Fruit fly (Drosophila melanogaster) whole organism, embryonic: ENCODE results near the gene Snx27.
A peak's percentile ranks its signal among the peaks of the same experiment; 100 is the strongest.

Experiments used
- Atf6 ChIP-seq: fragments of 200-800 bp; sonication (Bioruptor generic); IDR thresholded peaks from 2 replicates; pipeline ENCODE4 v1.3.6; 2022; ENCODE audit warnings: missing biosample characterization, missing genetic modification characterization
- B-H1 ChIP-seq: fragments of 200-800 bp; sonication (Bioruptor generic); IDR thresholded peaks from 3 replicates; pipeline ENCODE4 v1.3.6; 2022; ENCODE audit warnings: missing biosample characterization, missing genetic modification characterization
- B-H2 ChIP-seq: fragments of 200-800 bp; sonication (Bioruptor generic); optimal IDR thresholded peaks from 2 replicates; lab custom pipeline; 2018; ENCODE audit warnings: missing biosample characterization, mild to moderate bottlenecking, missing genetic modification characterization
- CG12769 ChIP-seq: fragments of 200-800 bp; sonication (Bioruptor generic); optimal IDR thresholded peaks from 2 replicates; lab custom pipeline; 2019; ENCODE audit warnings: missing biosample characterization, mild to moderate bottlenecking, missing genetic modification characterization, moderate library complexity
- CG13775 ChIP-seq: fragments of 200-800 bp; sonication (Bioruptor generic); optimal IDR thresholded peaks from 3 replicates; lab custom pipeline; 2017; ENCODE audit warnings: missing biosample characterization, mild to moderate bottlenecking, missing genetic modification characterization
- CG14014 ChIP-seq: fragments of 200-800 bp; sonication (Bioruptor generic); IDR thresholded peaks from 2 replicates; pipeline ENCODE4 v1.3.6; 2022; ENCODE audit warnings: missing biosample characterization, missing genetic modification characterization
- CG15514 ChIP-seq: fragments of 200-800 bp; sonication (Bioruptor generic); optimal IDR thresholded peaks from 3 replicates; lab custom pipeline; 2017; ENCODE audit warnings: missing biosample characterization, missing genetic modification characterization, mild to moderate bottlenecking, moderate library complexity, missing genetic modification reagents
- CG17359 ChIP-seq: fragments of 200-800 bp; sonication (Bioruptor generic); optimal IDR thresholded peaks from 3 replicates; lab custom pipeline; 2018; ENCODE audit warnings: missing biosample characterization, mild to moderate bottlenecking, missing genetic modification characterization, moderate library complexity
- CG17612 ChIP-seq: fragments of 200-800 bp; sonication (Bioruptor generic); IDR thresholded peaks from 2 replicates; pipeline ENCODE4 v1.3.6; 2022; ENCODE audit warnings: missing biosample characterization, missing genetic modification characterization
- CG2678 ChIP-seq: fragments of 200-800 bp; sonication (Bioruptor generic); optimal IDR thresholded peaks from 3 replicates; lab custom pipeline; 2019; ENCODE audit warnings: missing biosample characterization, mild to moderate bottlenecking, missing genetic modification characterization, moderate library complexity
- CG2875 ChIP-seq: fragments of 200-800 bp; sonication (Bioruptor generic); optimal IDR thresholded peaks from 2 replicates; lab custom pipeline; 2017; ENCODE audit warnings: missing biosample characterization, mild to moderate bottlenecking, missing genetic modification characterization, missing genetic modification reagents
- CG30020 ChIP-seq: fragments of 200-800 bp; optimal IDR thresholded peaks from 2 replicates; lab custom pipeline; 2019; ENCODE audit warnings: missing biosample characterization, mild to moderate bottlenecking, missing genetic modification characterization, moderate library complexity
- CG3163 ChIP-seq: fragments of 200-800 bp; sonication (Bioruptor generic); optimal IDR thresholded peaks from 3 replicates; lab custom pipeline; 2016; ENCODE audit warnings: missing biosample characterization, missing genetic modification characterization
- CG3726 ChIP-seq: fragments of 200-800 bp; sonication (Bioruptor generic); IDR thresholded peaks from 3 replicates; pipeline ENCODE4, ENCODE4 v1.3.6; 2022; ENCODE audit warnings: missing biosample characterization, missing genetic modification characterization
- CG4820 ChIP-seq: fragments of 200-800 bp; sonication (Bioruptor generic); optimal IDR thresholded peaks from 3 replicates; lab custom pipeline; 2016; ENCODE audit warnings: missing biosample characterization, missing genetic modification characterization
- CG6689 ChIP-seq: fragments of 200-800 bp; sonication (Bioruptor generic); IDR thresholded peaks from 2 replicates; pipeline ENCODE4 v1.3.6; 2022; ENCODE audit warnings: missing biosample characterization, missing genetic modification characterization
- CG6791 ChIP-seq: fragments of 200-800 bp; sonication (Bioruptor generic); IDR thresholded peaks from 3 replicates; pipeline ENCODE4 v1.3.6; 2022; ENCODE audit warnings: missing biosample characterization, missing genetic modification characterization; ENCODE audit not compliant: partially characterized antibody
- CG8089 ChIP-seq: fragments of 200-800 bp; sonication (Bioruptor generic); optimal IDR thresholded peaks from 3 replicates; lab custom pipeline; 2016; ENCODE audit warnings: missing biosample characterization, missing genetic modification characterization
- Chrac-16 ChIP-seq: fragments of 200-800 bp; sonication (Bioruptor generic); optimal IDR thresholded peaks from 3 replicates; lab custom pipeline; 2016; ENCODE audit warnings: missing biosample characterization, missing genetic modification characterization
- CkIIα-i1 ChIP-seq: fragments of 200-800 bp; sonication (Bioruptor generic); IDR thresholded peaks from 2 replicates; pipeline ENCODE4 v1.3.6; 2022; ENCODE audit warnings: missing biosample characterization, missing genetic modification characterization
- D19A ChIP-seq: fragments of 200-800 bp; optimal IDR thresholded peaks from 3 replicates; lab custom pipeline; 2019; ENCODE audit warnings: missing biosample characterization, mild to moderate bottlenecking, missing genetic modification characterization, moderate library complexity
- D19B ChIP-seq: fragments of 200-800 bp; sonication (Bioruptor generic); optimal IDR thresholded peaks from 2 replicates; lab custom pipeline; 2017; ENCODE audit warnings: missing biosample characterization, mild to moderate bottlenecking, missing genetic modification characterization
- E2f2 ChIP-seq: fragments of 200-800 bp; sonication (Bioruptor generic); IDR thresholded peaks from 2 replicates; pipeline ENCODE4 v1.3.6; 2022; ENCODE audit warnings: missing biosample characterization, missing genetic modification characterization
- Fer3 ChIP-seq: fragments of 200-800 bp; sonication (Bioruptor generic); optimal IDR thresholded peaks from 2 replicates; lab custom pipeline; 2018; ENCODE audit warnings: missing biosample characterization, mild to moderate bottlenecking, missing genetic modification characterization, moderate library complexity
- GATAe ChIP-seq: fragments of 200-800 bp; sonication (Bioruptor generic); conservative IDR thresholded peaks from 2 replicates; pipeline ENCODE4 v1.3.6; 2022; ENCODE audit warnings: missing biosample characterization, missing genetic modification characterization
- HmgD ChIP-seq: fragments of 200-800 bp; sonication (Bioruptor generic); optimal IDR thresholded peaks from 3 replicates; lab custom pipeline; 2016; ENCODE audit warnings: missing biosample characterization, missing genetic modification characterization
- Meics ChIP-seq: fragments of 200-800 bp; sonication (Bioruptor generic); optimal IDR thresholded peaks from 2 replicates; lab custom pipeline; 2017; ENCODE audit warnings: missing biosample characterization, mild to moderate bottlenecking, missing genetic modification characterization
- Mrtf ChIP-seq: fragments of 200-800 bp; sonication (Bioruptor generic); IDR thresholded peaks from 3 replicates; pipeline ENCODE4 v1.3.6; 2022; ENCODE audit warnings: missing biosample characterization, missing genetic modification characterization
- NfI ChIP-seq: fragments of 200-800 bp; sonication (Bioruptor generic); optimal IDR thresholded peaks from 3 replicates; lab custom pipeline; 2018; ENCODE audit warnings: missing biosample characterization, mild to moderate bottlenecking, missing genetic modification characterization, moderate library complexity
- Oaz ChIP-seq: fragments of 200-800 bp; sonication (Bioruptor generic); IDR thresholded peaks from 2 replicates; pipeline ENCODE4 v1.3.6; 2022; ENCODE audit warnings: missing biosample characterization, missing genetic modification characterization
- Opbp ChIP-seq: fragments of 200-800 bp; sonication (Bioruptor generic); IDR thresholded peaks from 3 replicates; pipeline ENCODE4 v1.3.6; 2022; ENCODE audit warnings: missing biosample characterization, missing genetic modification characterization; ENCODE audit not compliant: partially characterized antibody
- Rx ChIP-seq: fragments of 200-800 bp; sonication (Bioruptor generic); IDR thresholded peaks from 2 replicates; pipeline ENCODE4 v1.3.6; 2022; ENCODE audit warnings: missing biosample characterization, missing genetic modification characterization
- TFAM ChIP-seq: fragments of 200-800 bp; sonication (Bioruptor generic); optimal IDR thresholded peaks from 2 replicates; lab custom pipeline; 2017; ENCODE audit warnings: missing biosample characterization, missing genetic modification characterization, inconsistent platforms
- aop ChIP-seq: fragments of 200-800 bp; sonication (Bioruptor generic); IDR thresholded peaks from 2 replicates; pipeline ENCODE4 v1.3.6; 2022; ENCODE audit warnings: missing biosample characterization, missing genetic modification characterization
- dysf ChIP-seq: fragments of 200-800 bp; sonication (Bioruptor generic); IDR thresholded peaks from 3 replicates; pipeline ENCODE4 v1.3.6; 2022; ENCODE audit warnings: missing biosample characterization, missing genetic modification characterization
- esg ChIP-seq: fragments of 200-800 bp; sonication (Bioruptor generic); conservative IDR thresholded peaks from 2 replicates; pipeline ENCODE4 v1.3.6; 2022; ENCODE audit warnings: missing biosample characterization, missing genetic modification characterization
- exex ChIP-seq: fragments of 200-800 bp; sonication (Bioruptor generic); optimal IDR thresholded peaks from 4 replicates; lab custom pipeline; 2018; ENCODE audit warnings: missing biosample characterization, mild to moderate bottlenecking, missing genetic modification characterization, moderate library complexity
- gem ChIP-seq: fragments of 200-800 bp; sonication (Bioruptor generic); optimal IDR thresholded peaks from 2 replicates; lab custom pipeline; 2019; ENCODE audit warnings: missing biosample characterization, mild to moderate bottlenecking, missing genetic modification characterization, moderate library complexity
- gsb ChIP-seq: fragments of 200-800 bp; sonication (Bioruptor generic); IDR thresholded peaks from 2 replicates; pipeline ENCODE4 v1.3.6; 2022; ENCODE audit warnings: missing biosample characterization, missing genetic modification characterization
- hb ChIP-seq: fragments of 200-800 bp; sonication (Bioruptor generic); IDR thresholded peaks from 3 replicates; pipeline ENCODE4 v1.3.6; 2022; ENCODE audit warnings: missing biosample characterization, missing genetic modification characterization; ENCODE audit not compliant: partially characterized antibody
- hbn ChIP-seq: fragments of 200-800 bp; sonication (Bioruptor generic); IDR thresholded peaks from 2 replicates; pipeline ENCODE4 v1.3.6; 2022; ENCODE audit warnings: missing biosample characterization, missing genetic modification characterization; ENCODE audit not compliant: partially characterized antibody
- jumu ChIP-seq: fragments of 200-800 bp; sonication (Bioruptor generic); optimal IDR thresholded peaks from 3 replicates; lab custom pipeline; 2016; ENCODE audit warnings: missing biosample characterization, missing genetic modification characterization
- pfk ChIP-seq: fragments of 200-800 bp; sonication (Bioruptor generic); optimal IDR thresholded peaks from 2 replicates; lab custom pipeline; 2018; ENCODE audit warnings: missing biosample characterization, mild to moderate bottlenecking, missing genetic modification characterization, moderate library complexity
- stwl ChIP-seq: fragments of 200-800 bp; sonication (Bioruptor generic); optimal IDR thresholded peaks from 3 replicates; lab custom pipeline; 2018; ENCODE audit warnings: missing biosample characterization, mild to moderate bottlenecking, missing genetic modification characterization, moderate library complexity
- tin ChIP-seq: fragments of 200-800 bp; sonication (Bioruptor generic); optimal IDR thresholded peaks from 3 replicates; lab custom pipeline; 2016; ENCODE audit warnings: missing biosample characterization, missing genetic modification characterization
- tll ChIP-seq, 2 experiments: fragments of 200-800 bp in 1 of 2; fragments of >200 bp in 1 of 2; sonication (Bioruptor generic) in 1 of 2; optimal IDR thresholded peaks; 2 replicates each; lab custom pipeline; 2017 to 2019; ENCODE audit warnings: missing biosample characterization in 2 of 2, missing genetic modification characterization in 2 of 2, mild to moderate bottlenecking in 1 of 2, moderate library complexity in 1 of 2
- vnd ChIP-seq: fragments of 200-800 bp; sonication (Bioruptor generic); IDR thresholded peaks from 3 replicates; pipeline ENCODE4 v1.3.6; 2022; ENCODE audit warnings: missing biosample characterization, missing genetic modification characterization; ENCODE audit not compliant: partially characterized antibody

Gene Snx27

DNA sequence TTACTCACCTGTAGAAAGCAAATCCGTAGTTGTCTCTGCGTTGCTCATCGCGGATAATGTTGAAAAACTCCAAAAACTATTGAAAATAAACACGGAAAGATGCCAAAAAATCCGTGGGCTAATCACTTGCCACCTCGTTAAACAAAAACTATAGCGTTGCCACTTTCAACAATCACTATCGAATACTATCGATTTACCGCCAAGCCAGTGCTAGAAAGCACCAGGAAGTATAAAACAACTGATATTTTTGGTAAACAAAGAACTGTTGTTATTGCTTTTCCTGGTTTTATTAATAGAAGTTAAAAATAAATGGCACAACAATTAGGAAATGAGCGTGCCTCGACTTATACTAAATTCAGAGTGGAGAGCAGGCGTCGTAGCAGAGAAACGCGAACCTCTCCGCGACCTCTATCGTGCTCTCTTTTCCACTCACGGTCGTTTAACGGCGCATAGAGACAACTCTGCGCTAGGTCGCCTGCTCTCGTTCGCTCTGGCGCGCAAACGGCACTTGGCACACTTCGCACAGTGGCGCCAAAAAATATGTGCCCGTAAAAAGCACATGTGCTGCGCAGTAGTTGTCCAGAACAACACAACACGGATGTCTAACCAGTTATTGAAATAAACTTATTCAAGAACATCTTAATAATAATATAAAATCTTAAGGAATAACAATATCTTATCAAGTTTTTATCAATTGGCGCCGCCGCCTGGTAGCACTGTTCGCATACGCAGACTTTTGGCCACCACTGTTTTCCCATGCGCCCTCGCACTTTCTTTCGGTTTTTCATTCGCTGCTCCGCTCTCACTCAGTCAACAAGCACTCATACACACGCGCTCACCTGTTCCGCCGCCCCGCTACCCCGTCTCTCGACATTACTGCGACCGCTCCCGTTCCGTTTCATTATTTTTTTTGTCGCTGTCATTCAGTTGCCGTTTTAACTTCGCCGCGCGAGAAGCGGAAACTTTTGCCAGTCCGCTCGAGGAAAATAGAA is 17.3 kb upstream of the Snx27 start, which contains the start of the genes lin-52 and CG15771 (continued):
- TF ChIP-seq Meics (GFP tag; lab: Kevin White, UChicago) = peak; percentile 96
- peak; percentile 86 for TF ChIP-seq CG4820 (GFP tag; lab: Kevin White, UChicago)
- TF ChIP-seq HmgD (GFP tag; lab: Kevin White, UChicago) = peak; percentile 43
- TF ChIP-seq hbn (GFP tag; lab: Robert Waterston, UW) = peak; percentile 33; the same call in 1 of the 2 replicates
- peak; percentile 98 for TF ChIP-seq CG2678 (tag; lab: Kevin White, UChicago)
- TF ChIP-seq D19B (GFP tag; lab: Kevin White, UChicago) = peak; percentile 89
- TF ChIP-seq hb (GFP tag; lab: Robert Waterston, UW) = no peak
- TF ChIP-seq dysf (GFP tag; lab: Robert Waterston, UW) = peak; percentile 97
- peak; percentile 96 for TF ChIP-seq CG12769 (tag; lab: Kevin White, UChicago)
- peak; percentile 93 for TF ChIP-seq B-H2 (GFP tag; lab: Kevin White, UChicago)
- peak; percentile 89 for TF ChIP-seq CG15514
- peak; percentile 69 for TF ChIP-seq jumu (GFP tag; lab: Kevin White, UChicago)
- TF ChIP-seq CG14014 (GFP tag; lab: Robert Waterston, UW) = peak; percentile 96
- TF ChIP-seq E2f2 (GFP tag; lab: Robert Waterston, UW) = peak; percentile 78
- peak; percentile 96 for TF ChIP-seq esg (GFP tag; lab: Robert Waterston, UW)
- TF ChIP-seq GATAe (GFP tag; lab: Robert Waterston, UW) = peak; percentile 86
- TF ChIP-seq CG6689 (GFP tag; lab: Robert Waterston, UW) = peak; percentile 96
- peak in 1 of 2 experiments; percentile 15 for TF ChIP-seq tll (GFP tag; optimal IDR thresholded peaks at IDR 0.05; lab: Kevin White, UChicago)
- peak; percentile 97 for TF ChIP-seq Atf6 (GFP tag; lab: Robert Waterston, UW)
- peak; percentile 94 for TF ChIP-seq Oaz (GFP tag; lab: Robert Waterston, UW)
- TF ChIP-seq Mrtf (GFP tag; lab: Robert Waterston, UW) = peak; percentile 94
- peak; percentile 91 for TF ChIP-seq CG2875 (GFP tag; lab: Kevin White, UChicago)
- TF ChIP-seq vnd (GFP tag; lab: Robert Waterston, UW) = peak; percentile 64
- peak; percentile 96 for TF ChIP-seq gem
- peak; percentile 79 for TF ChIP-seq exex
- TF ChIP-seq stwl = peak; percentile 45
- peak; percentile 89 for TF ChIP-seq CG3726 (GFP tag; lab: Robert Waterston, UW)
- peak; percentile 29 for TF ChIP-seq aop (GFP tag; lab: Robert Waterston, UW)
- no peak for TF ChIP-seq Opbp
- TF ChIP-seq CG3163 = peak; percentile 25
- TF ChIP-seq CkIIα-i1 = peak; percentile 76
- TF ChIP-seq tin (GFP tag; lab: Kevin White, UChicago) = peak; percentile 92
- TF ChIP-seq CG30020 (tag; lab: Kevin White, UChicago) = peak; percentile 78
- peak; percentile 85 for TF ChIP-seq B-H1 (GFP tag; lab: Robert Waterston, UW)
- TF ChIP-seq CG17359 (tag; lab: Kevin White, UChicago) = peak; percentile 93
- TF ChIP-seq Rx = peak; percentile 90
- peak; percentile 89 for TF ChIP-seq pfk
- peak; percentile 96 for TF ChIP-seq CG13775 (GFP tag; lab: Kevin White, UChicago)
- peak; percentile 93 for TF ChIP-seq Chrac-16 (GFP tag; lab: Kevin White, UChicago)
- TF ChIP-seq CG6791 (GFP tag; lab: Robert Waterston, UW) = peak; percentile 57; the same call in 2 of the 3 replicates
- peak; percentile 76 for TF ChIP-seq CG17612 (GFP tag; lab: Robert Waterston, UW)
- TF ChIP-seq gsb (GFP tag; lab: Robert Waterston, UW) = peak; percentile 92
- TF ChIP-seq NfI (GFP tag; lab: Kevin White, UChicago) = peak; percentile 94
- TF ChIP-seq Fer3 (tag; lab: Kevin White, UChicago) = peak; percentile 93
- TF ChIP-seq CG8089 (GFP tag; lab: Kevin White, UChicago) = peak; percentile 51
- peak; percentile 49 for TF ChIP-seq TFAM (GFP tag; lab: Kevin White, UChicago)
- TF ChIP-seq D19A = peak; percentile 91
